ENCODE assay signal across 1 fruit fly cellular context in the genomic region with DNA sequence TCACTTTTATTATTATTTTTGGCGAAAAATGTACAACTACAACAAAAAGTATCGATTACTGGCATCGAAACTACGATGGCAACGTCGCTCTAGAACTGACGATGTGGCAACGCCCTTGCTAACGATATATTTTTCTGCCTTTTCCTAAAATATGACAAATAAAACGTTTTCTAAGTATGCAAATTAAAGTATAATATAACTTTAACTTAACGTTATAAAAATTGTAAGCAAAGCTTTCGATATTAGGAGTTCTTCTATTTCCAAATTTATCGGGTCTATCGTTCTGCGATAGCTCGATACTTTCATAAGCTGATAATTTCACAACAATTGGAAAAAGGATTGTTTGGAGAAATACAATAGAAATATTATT.
TF ChIP-seq lines count a peak whose summit lies in the region.

A gene (minus strand): TSS at position 85 of the 370 bp plus-strand sequence.
A gene (plus strand): TSS at position 276 of the 370 bp plus-strand sequence.

TF ChIP-seq in whole organism, embryonic, 481 proteins besides CTCF, POLR2A, EP300 and RAD21 (continued from another document):
- TF ChIP-seq unpg (GFP tag; optimal IDR thresholded peaks at IDR 0.05; lab: Kevin White, UChicago) (no peak), CG13123 (GFP tag; optimal IDR thresholded peaks at IDR 0.05; lab: Kevin White, UChicago) (no peak), C15 (GFP tag; IDR thresholded peaks at IDR 0.05; lab: Robert Waterston, UW) (no peak), Ptx1 (GFP tag; IDR thresholded peaks at IDR 0.05; lab: Robert Waterston, UW) (no peak), CG10147 (GFP tag; optimal IDR thresholded peaks at IDR 0.05; lab: Kevin White, UChicago) (no peak), ci (GFP tag; IDR thresholded peaks at IDR 0.05; lab: Robert Waterston, UW) (no peak), CG31388 (GFP tag; optimal IDR thresholded peaks at IDR 0.05; lab: Kevin White, UChicago) (no peak), jing (GFP tag; optimal IDR thresholded peaks at IDR 0.05; lab: Kevin White, UChicago) (no peak), repo (GFP tag; optimal IDR thresholded peaks at IDR 0.05; lab: Kevin White, UChicago) (no peak), stwl (tag; optimal IDR thresholded peaks at IDR 0.05; lab: Kevin White, UChicago) (peak; percentile 67), CG14441 (GFP tag; IDR thresholded peaks at IDR 0.05; lab: Robert Waterston, UW) (no peak), Chrac-16 (GFP tag; optimal IDR thresholded peaks at IDR 0.05; lab: Kevin White, UChicago) (no peak), CG16779 (GFP tag; IDR thresholded peaks at IDR 0.05; lab: Robert Waterston, UW) (no peak), bigmax (GFP tag; optimal IDR thresholded peaks at IDR 0.05; lab: Kevin White, UChicago) (no peak), tin (GFP tag; optimal IDR thresholded peaks at IDR 0.05; lab: Kevin White, UChicago) (no peak), chif (GFP tag; optimal IDR thresholded peaks at IDR 0.05; lab: Kevin White, UChicago) (no peak), Fer3 (tag; optimal IDR thresholded peaks at IDR 0.05; lab: Kevin White, UChicago) (no peak), HLH4C (GFP tag; IDR thresholded peaks at IDR 0.05; lab: Robert Waterston, UW; ENCODE audit: partially characterized antibody) (peak; percentile 88), MBD-R2 (GFP tag; IDR thresholded peaks at IDR 0.05; lab: Robert Waterston, UW) (peak; percentile 64), sens (GFP tag; lab: Kevin White, UChicago) (peak; percentile 87), NC2α (GFP tag; optimal IDR thresholded peaks at IDR 0.05; lab: Kevin White, UChicago) (no peak), lilli (GFP tag; optimal IDR thresholded peaks at IDR 0.05; lab: Kevin White, UChicago) (peak; percentile 9), CG6813 (GFP tag; optimal IDR thresholded peaks at IDR 0.05; lab: Kevin White, UChicago) (no peak), ERR (GFP tag; optimal IDR thresholded peaks at IDR 0.05; lab: Kevin White, UChicago) (no peak), rib (GFP tag; IDR thresholded peaks at IDR 0.05; lab: Robert Waterston, UW) (no peak), CG6254 (GFP tag; optimal IDR thresholded peaks at IDR 0.05; lab: Kevin White, UChicago) (no peak), ssp (GFP tag; IDR thresholded peaks at IDR 0.05; lab: Robert Waterston, UW) (no peak), CG8089 (GFP tag; optimal IDR thresholded peaks at IDR 0.05; lab: Kevin White, UChicago) (no peak), CG10321 (GFP tag; IDR thresholded peaks at IDR 0.05; lab: Robert Waterston, UW) (no peak), Gug (GFP tag; IDR thresholded peaks at IDR 0.05; lab: Robert Waterston, UW) (no peak), CG14965 (GFP tag; optimal IDR thresholded peaks at IDR 0.05; lab: Kevin White, UChicago; ENCODE audit: borderline replicate concordance) (no peak), Tbp (GFP tag; optimal IDR thresholded peaks at IDR 0.05; lab: Kevin White, UChicago) (no peak), CG9437 (GFP tag; optimal IDR thresholded peaks at IDR 0.05; lab: Kevin White, UChicago) (no peak), salm (tag; optimal IDR thresholded peaks at IDR 0.05; lab: Kevin White, UChicago) (no peak), TFAM (GFP tag; optimal IDR thresholded peaks at IDR 0.05; lab: Kevin White, UChicago) (no peak), Trl (optimal IDR thresholded peaks at IDR 0.05; lab: Kevin White, UChicago) (no peak), Trl (GFP tag; optimal IDR thresholded peaks at IDR 0.05; lab: Kevin White, UChicago) (no peak), kni (GFP tag; optimal IDR thresholded peaks at IDR 0.05; lab: Kevin White, UChicago) (no peak), Hey (tag; optimal IDR thresholded peaks at IDR 0.05; lab: Kevin White, UChicago) (no peak), CG9215 (GFP tag; IDR thresholded peaks at IDR 0.05; lab: Robert Waterston, UW) (no peak), CG14014 (GFP tag; IDR thresholded peaks at IDR 0.05; lab: Robert Waterston, UW) (no peak), CG3726 (GFP tag; IDR thresholded peaks at IDR 0.05; lab: Robert Waterston, UW) (no peak), seq (GFP tag; IDR thresholded peaks at IDR 0.05; lab: Robert Waterston, UW) (no peak), chinmo (GFP tag; IDR thresholded peaks at IDR 0.05; lab: Robert Waterston, UW; ENCODE audit: partially characterized antibody) (0 out of 4 replicates have a peak, but pooled peaks have one; percentile 50), grau (tag; optimal IDR thresholded peaks at IDR 0.05; lab: Kevin White, UChicago) (no peak), CG2889 (GFP tag; IDR thresholded peaks at IDR 0.05; lab: Robert Waterston, UW) (no peak), CG15011 (GFP tag; optimal IDR thresholded peaks at IDR 0.05; lab: Kevin White, UChicago) (no peak), Hr78 (GFP tag; optimal IDR thresholded peaks at IDR 0.05; lab: Kevin White, UChicago) (no peak), crc (GFP tag; optimal IDR thresholded peaks at IDR 0.05; lab: Kevin White, UChicago) (no peak), Sox102F (GFP tag; optimal IDR thresholded peaks at IDR 0.05; lab: Kevin White, UChicago) (no peak), CG9817 (tag; optimal IDR thresholded peaks at IDR 0.05; lab: Kevin White, UChicago) (no peak), chn (GFP tag; optimal IDR thresholded peaks at IDR 0.05; lab: Kevin White, UChicago) (no peak), Mes4 (GFP tag; optimal IDR thresholded peaks at IDR 0.05; lab: Kevin White, UChicago) (no peak), h (optimal IDR thresholded peaks at IDR 0.05; lab: Kevin White, UChicago) (no peak), tx (GFP tag; optimal IDR thresholded peaks at IDR 0.05; lab: Kevin White, UChicago) (no peak), grn (GFP tag; optimal IDR thresholded peaks at IDR 0.05; lab: Kevin White, UChicago) (no peak), CG4424 (GFP tag; optimal IDR thresholded peaks at IDR 0.05; lab: Kevin White, UChicago) (peak; percentile 3), Ets97D (GFP tag; optimal IDR thresholded peaks at IDR 0.05; lab: Kevin White, UChicago) (peak; percentile 72), wdn (GFP tag; IDR thresholded peaks at IDR 0.05; lab: Robert Waterston, UW) (no peak), nau (GFP tag; optimal IDR thresholded peaks at IDR 0.05; lab: Kevin White, UChicago) (no peak), CG2875 (GFP tag; optimal IDR thresholded peaks at IDR 0.05; lab: Kevin White, UChicago) (no peak), sug (tag; optimal IDR thresholded peaks at IDR 0.05; lab: Kevin White, UChicago) (peak; percentile 1), CG13775 (GFP tag; optimal IDR thresholded peaks at IDR 0.05; lab: Kevin White, UChicago) (no peak), CG32767 (GFP tag; IDR thresholded peaks at IDR 0.05; lab: Robert Waterston, UW) (no peak)
